Fruit fly (Drosophila melanogaster) whole organism, embryonic: ENCODE measurements around the gene CG14650.

Source experiments
- ATbp ChIP-seq: fragments of 200-800 bp; sonication (Bioruptor generic); optimal IDR thresholded peaks from 2 replicates; lab custom pipeline; 2017; ENCODE audit warnings: missing biosample characterization, mild to moderate bottlenecking, missing genetic modification characterization, missing genetic modification reagents
- Aef1 ChIP-seq: fragments of 200-800 bp; sonication (Bioruptor generic); IDR thresholded peaks from 3 replicates; pipeline ENCODE4 v1.3.6; 2022; ENCODE audit warnings: missing biosample characterization, missing genetic modification characterization
- CG12299 ChIP-seq: fragments of 200-800 bp; sonication (Bioruptor generic); optimal IDR thresholded peaks from 2 replicates; lab custom pipeline; 2018; ENCODE audit warnings: missing biosample characterization, mild to moderate bottlenecking, missing genetic modification characterization
- CG1233 ChIP-seq: fragments of 200-800 bp; sonication (Bioruptor generic); optimal IDR thresholded peaks from 4 replicates; lab custom pipeline; 2018; ENCODE audit warnings: missing biosample characterization, mild to moderate bottlenecking, missing genetic modification characterization
- CG14965 ChIP-seq: fragments of 200-800 bp; sonication (Bioruptor generic); optimal IDR thresholded peaks from 2 replicates; lab custom pipeline; 2016; ENCODE audit warnings: missing biosample characterization, missing genetic modification characterization, borderline replicate concordance
- CG15011 ChIP-seq: fragments of 200-800 bp; sonication (Bioruptor generic); optimal IDR thresholded peaks from 3 replicates; lab custom pipeline; 2018; ENCODE audit warnings: missing biosample characterization, mild to moderate bottlenecking, missing genetic modification characterization
- CG17328 ChIP-seq: fragments of 200-800 bp; sonication (Bioruptor generic); IDR thresholded peaks from 2 replicates; pipeline ENCODE4 v1.3.6; 2022; ENCODE audit warnings: missing biosample characterization, missing genetic modification characterization
- CG2120 ChIP-seq: fragments of 200-800 bp; sonication (Bioruptor generic); optimal IDR thresholded peaks from 3 replicates; lab custom pipeline; 2016; ENCODE audit warnings: missing biosample characterization, missing genetic modification characterization
- CG33213 ChIP-seq: fragments of 200-800 bp; sonication (Bioruptor generic); optimal IDR thresholded peaks from 3 replicates; lab custom pipeline; 2016; ENCODE audit warnings: missing biosample characterization, missing genetic modification characterization
- CG4328 ChIP-seq: fragments of 200-800 bp; sonication (Bioruptor generic); optimal IDR thresholded peaks from 3 replicates; lab custom pipeline; 2017; ENCODE audit warnings: missing biosample characterization, missing genetic modification reagents, missing genetic modification characterization
- CG6272 ChIP-seq: fragments of 200-800 bp; sonication (Bioruptor generic); IDR thresholded peaks from 2 replicates; pipeline ENCODE4 v1.3.6; 2022; ENCODE audit warnings: missing biosample characterization, missing genetic modification characterization
- CG6654 ChIP-seq: fragments of 200-800 bp; sonication (Bioruptor generic); optimal IDR thresholded peaks from 2 replicates; lab custom pipeline; 2017; ENCODE audit warnings: missing biosample characterization, mild to moderate bottlenecking, missing genetic modification characterization
- CG6689 ChIP-seq: fragments of 200-800 bp; sonication (Bioruptor generic); IDR thresholded peaks from 2 replicates; pipeline ENCODE4 v1.3.6; 2022; ENCODE audit warnings: missing biosample characterization, missing genetic modification characterization
- CG7987 ChIP-seq: fragments of 200-800 bp; sonication (Bioruptor generic); optimal IDR thresholded peaks from 2 replicates; lab custom pipeline; 2018; ENCODE audit warnings: missing biosample characterization, mild to moderate bottlenecking, missing genetic modification characterization, moderate library complexity
- CG8388 ChIP-seq: fragments of 200-800 bp; sonication (Bioruptor generic); optimal IDR thresholded peaks from 2 replicates; lab custom pipeline; 2019; ENCODE audit warnings: missing biosample characterization, mild to moderate bottlenecking, missing genetic modification characterization, moderate library complexity
- CG8924 ChIP-seq: fragments of 200-800 bp; optimal IDR thresholded peaks from 3 replicates; lab custom pipeline; 2019; ENCODE audit warnings: missing biosample characterization, mild to moderate bottlenecking, missing genetic modification characterization, moderate library complexity
- CG9932 ChIP-seq: fragments of 200-800 bp; sonication (Bioruptor generic); IDR thresholded peaks from 2 replicates; pipeline ENCODE4 v1.3.6; 2022; ENCODE audit warnings: missing biosample characterization, missing genetic modification characterization
- Dad ChIP-seq: fragments of 200-800 bp; sonication (Bioruptor generic); optimal IDR thresholded peaks from 3 replicates; lab custom pipeline; 2016; ENCODE audit warnings: missing biosample characterization, missing genetic modification characterization
- ERR ChIP-seq: fragments of 200-800 bp; sonication (Bioruptor generic); optimal IDR thresholded peaks from 2 replicates; lab custom pipeline; 2016; ENCODE audit warnings: missing biosample characterization, missing genetic modification characterization
- Fer2 ChIP-seq: fragments of 200-800 bp; sonication (Bioruptor generic); optimal IDR thresholded peaks from 2 replicates; lab custom pipeline; 2018; ENCODE audit warnings: missing biosample characterization, mild to moderate bottlenecking, missing genetic modification characterization, moderate library complexity
- HLHmδ ChIP-seq: fragments of 200-800 bp; sonication (Bioruptor generic); optimal IDR thresholded peaks from 2 replicates; lab custom pipeline; 2018; ENCODE audit warnings: missing biosample characterization, mild to moderate bottlenecking, missing genetic modification characterization, moderate library complexity
- MTF-1 ChIP-seq: fragments of 200-800 bp; sonication (Bioruptor generic); optimal IDR thresholded peaks from 2 replicates; lab custom pipeline; 2018; ENCODE audit warnings: missing biosample characterization, mild to moderate bottlenecking, missing genetic modification characterization, borderline replicate concordance
- NK7.1 ChIP-seq: fragments of 200-800 bp; sonication (Bioruptor generic); optimal IDR thresholded peaks from 3 replicates; lab custom pipeline; 2016; ENCODE audit warnings: missing biosample characterization, missing genetic modification characterization
- Rfx ChIP-seq: fragments of 200-800 bp; sonication (Bioruptor generic); IDR thresholded peaks from 2 replicates; pipeline ENCODE4 v1.3.6; 2022; ENCODE audit warnings: missing biosample characterization, missing genetic modification characterization
- Side ChIP-seq: fragments of 200-800 bp; sonication (Bioruptor generic); optimal IDR thresholded peaks from 2 replicates; lab custom pipeline; 2016; ENCODE audit warnings: missing biosample characterization, missing genetic modification characterization
- ac ChIP-seq: fragments of 200-800 bp; sonication (Bioruptor generic); optimal IDR thresholded peaks from 3 replicates; lab custom pipeline; 2017; ENCODE audit warnings: missing biosample characterization, mild to moderate bottlenecking, missing genetic modification characterization
- ara ChIP-seq: fragments of 200-800 bp; sonication (Bioruptor generic); IDR thresholded peaks from 2 replicates; pipeline ENCODE4 v1.3.6; 2022; ENCODE audit warnings: missing biosample characterization, missing genetic modification characterization
- br ChIP-seq: fragments of >200 bp; optimal IDR thresholded peaks from 2 replicates; lab custom pipeline; 2017
- crol ChIP-seq: fragments of 200-800 bp; sonication (Bioruptor generic); IDR thresholded peaks from 2 replicates; pipeline ENCODE4 v1.3.6; 2022; ENCODE audit warnings: missing biosample characterization, missing genetic modification characterization
- da ChIP-seq: fragments of 200-800 bp; sonication (Bioruptor generic); optimal IDR thresholded peaks from 2 replicates; lab custom pipeline; 2016; ENCODE audit warnings: missing biosample characterization, missing genetic modification characterization
- dan ChIP-seq: fragments of 200-800 bp; sonication (Bioruptor generic); IDR thresholded peaks from 2 replicates; pipeline ENCODE4 v1.3.6; 2022; ENCODE audit warnings: missing biosample characterization, missing genetic modification characterization
- fd64A ChIP-seq: fragments of 200-800 bp; sonication (Bioruptor generic); optimal IDR thresholded peaks from 3 replicates; lab custom pipeline; 2018; ENCODE audit warnings: missing biosample characterization, mild to moderate bottlenecking, missing genetic modification characterization
- fd96Cb ChIP-seq: fragments of 200-800 bp; sonication (Bioruptor generic); optimal IDR thresholded peaks from 2 replicates; lab custom pipeline; 2018; ENCODE audit warnings: missing biosample characterization, mild to moderate bottlenecking, missing genetic modification characterization, moderate library complexity
- hb ChIP-seq: fragments of 200-800 bp; sonication (Bioruptor generic); IDR thresholded peaks from 3 replicates; pipeline ENCODE4 v1.3.6; 2022; ENCODE audit warnings: missing biosample characterization, missing genetic modification characterization; ENCODE audit not compliant: partially characterized antibody
- hbn ChIP-seq: fragments of 200-800 bp; sonication (Bioruptor generic); IDR thresholded peaks from 2 replicates; pipeline ENCODE4 v1.3.6; 2022; ENCODE audit warnings: missing biosample characterization, missing genetic modification characterization; ENCODE audit not compliant: partially characterized antibody
- lilli ChIP-seq: fragments of 200-800 bp; sonication (Bioruptor generic); optimal IDR thresholded peaks from 3 replicates; lab custom pipeline; 2016; ENCODE audit warnings: missing biosample characterization, missing genetic modification characterization
- nmo ChIP-seq: fragments of 200-800 bp; sonication (Bioruptor generic); optimal IDR thresholded peaks from 2 replicates; lab custom pipeline; 2018; ENCODE audit warnings: missing biosample characterization, mild to moderate bottlenecking, missing genetic modification characterization, moderate library complexity
- oc ChIP-seq: fragments of 200-800 bp; sonication (Bioruptor generic); optimal IDR thresholded peaks from 2 replicates; lab custom pipeline; 2018; ENCODE audit warnings: missing biosample characterization, mild to moderate bottlenecking, missing genetic modification characterization, moderate library complexity
- otp ChIP-seq: fragments of 200-800 bp; sonication (Bioruptor generic); IDR thresholded peaks from 3 replicates; pipeline ENCODE4, ENCODE4 v1.3.6; 2022; ENCODE audit warnings: missing biosample characterization, missing genetic modification characterization
- pita ChIP-seq: fragments of 200-800 bp; sonication (Bioruptor generic); optimal IDR thresholded peaks from 2 replicates; lab custom pipeline; 2017; ENCODE audit warnings: missing biosample characterization, mild to moderate bottlenecking, missing genetic modification characterization
- pros ChIP-seq: fragments of 200-800 bp; sonication (Bioruptor generic); optimal IDR thresholded peaks from 3 replicates; lab custom pipeline; 2019; ENCODE audit warnings: missing biosample characterization, mild to moderate bottlenecking, missing genetic modification characterization, moderate library complexity
- psq ChIP-seq: fragments of 200-800 bp; sonication (Bioruptor generic); optimal IDR thresholded peaks from 2 replicates; lab custom pipeline; 2017; ENCODE audit warnings: missing biosample characterization, missing genetic modification characterization
- pzg ChIP-seq: fragments of 200-800 bp; sonication (Bioruptor generic); optimal IDR thresholded peaks from 3 replicates; lab custom pipeline; 2018; ENCODE audit warnings: missing biosample characterization, mild to moderate bottlenecking, missing genetic modification characterization, moderate library complexity
- stc ChIP-seq: fragments of 200-800 bp; sonication (Bioruptor generic); IDR thresholded peaks from 2 replicates; pipeline ENCODE4 v1.3.6; 2022; ENCODE audit warnings: missing biosample characterization, missing genetic modification characterization
- tio ChIP-seq: fragments of 200-800 bp; sonication (Bioruptor generic); optimal IDR thresholded peaks from 2 replicates; lab custom pipeline; 2017; ENCODE audit warnings: missing biosample characterization, missing genetic modification characterization, inconsistent platforms
- tll ChIP-seq, 2 experiments: fragments of 200-800 bp in 1 of 2; fragments of >200 bp in 1 of 2; sonication (Bioruptor generic) in 1 of 2; optimal IDR thresholded peaks; 2 replicates each; lab custom pipeline; 2017 to 2019; ENCODE audit warnings: missing biosample characterization in 2 of 2, missing genetic modification characterization in 2 of 2, mild to moderate bottlenecking in 1 of 2, moderate library complexity in 1 of 2
- unc-4 ChIP-seq: fragments of 200-800 bp; sonication (Bioruptor generic); IDR thresholded peaks from 2 replicates; pipeline ENCODE4 v1.3.6; 2022; ENCODE audit warnings: missing biosample characterization, missing genetic modification characterization; ENCODE audit not compliant: partially characterized antibody
- vnd ChIP-seq: fragments of 200-800 bp; sonication (Bioruptor generic); IDR thresholded peaks from 3 replicates; pipeline ENCODE4 v1.3.6; 2022; ENCODE audit warnings: missing biosample characterization, missing genetic modification characterization; ENCODE audit not compliant: partially characterized antibody
- vvl ChIP-seq: fragments of 200-800 bp; sonication (Bioruptor generic); IDR thresholded peaks from 2 replicates; pipeline ENCODE4 v1.3.6; 2022; ENCODE audit warnings: missing biosample characterization, missing genetic modification characterization

Gene CG14650

DNA sequence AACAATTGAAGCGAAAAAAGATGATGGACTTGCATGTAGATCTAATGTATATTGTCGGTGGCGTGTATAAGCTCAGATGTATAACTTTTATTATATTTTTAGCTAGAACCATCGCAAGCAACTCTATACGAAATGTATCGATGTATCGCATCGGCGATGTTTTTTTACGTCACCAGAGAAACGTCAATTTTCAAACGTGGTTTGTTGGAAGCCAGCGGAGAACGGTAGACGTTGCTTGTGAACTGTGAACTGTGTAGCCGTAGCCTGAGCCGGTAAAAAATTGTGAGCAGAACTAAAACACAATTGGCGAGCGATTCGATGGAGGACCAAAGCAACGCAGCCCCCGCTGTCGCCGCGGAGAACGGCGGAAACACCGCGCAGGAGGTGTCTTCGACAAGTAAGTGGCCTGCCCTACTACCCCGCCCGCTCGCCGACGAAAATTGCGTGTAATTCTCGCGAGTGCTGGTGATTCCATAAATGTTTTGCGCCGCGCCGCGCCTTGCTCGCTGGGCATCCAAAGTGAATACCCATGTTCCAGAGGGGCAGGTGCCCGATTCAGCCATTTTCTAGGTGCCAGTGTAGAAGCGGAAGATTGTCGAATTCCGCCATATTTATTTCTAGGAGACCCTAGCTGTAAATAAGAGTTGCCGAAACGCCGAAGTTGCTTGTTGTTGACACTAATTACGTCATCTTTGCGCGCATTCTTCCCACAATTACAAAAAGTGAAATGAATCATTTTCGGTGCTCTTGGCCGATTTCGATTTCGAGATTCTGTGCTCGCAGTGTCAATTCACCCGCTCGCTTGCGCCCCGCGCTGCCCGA lies 34.1 kb upstream of the CG14650 start, which contains the start of gene lost (continued):
- TF ChIP-seq CG9932 (GFP tag; lab: Robert Waterston, UW) (peak; percentile 81), tio (no peak), HLHmδ (GFP tag; lab: Kevin White, UChicago) (peak; percentile 3), hb (GFP tag; lab: Robert Waterston, UW) (peak; percentile 98), CG17328 (GFP tag; lab: Robert Waterston, UW) (no peak), psq (no peak), Fer2 (tag; lab: Kevin White, UChicago) (no peak), nmo (GFP tag; lab: Kevin White, UChicago) (peak; percentile 51), Rfx (peak; percentile 72), vnd (GFP tag; lab: Robert Waterston, UW) (peak; percentile 99), CG4328 (GFP tag; lab: Kevin White, UChicago) (no peak), oc (tag; lab: Kevin White, UChicago) (peak; percentile 2), CG6654 (GFP tag; lab: Kevin White, UChicago) (no peak), NK7.1 (GFP tag; lab: Kevin White, UChicago) (no peak), CG1233 (GFP tag; lab: Kevin White, UChicago) (peak; percentile 26), stc (GFP tag; lab: Robert Waterston, UW) (0 out of 2 replicates have a peak, but pooled peaks have one; percentile 35), CG12299 (tag; lab: Kevin White, UChicago) (no peak), lilli (GFP tag; lab: Kevin White, UChicago) (peak; percentile 36), CG2120 (GFP tag; lab: Kevin White, UChicago) (peak; percentile 48), dan (no peak), ac (no peak), vvl (GFP tag; lab: Robert Waterston, UW) (peak; percentile 56), CG6689 (peak; percentile 38; the same call in 1 of the 2 replicates), pita (GFP tag; lab: Kevin White, UChicago) (no peak), CG8388 (GFP tag; lab: Kevin White, UChicago) (no peak), unc-4 (GFP tag; lab: Robert Waterston, UW) (peak; percentile 97), hbn (GFP tag; lab: Robert Waterston, UW) (peak; percentile 96), CG7987 (GFP tag; lab: Kevin White, UChicago) (peak; percentile 38), CG6272 (GFP tag; lab: Robert Waterston, UW) (peak; percentile 41; the same call in 1 of the 2 replicates), ERR (GFP tag; lab: Kevin White, UChicago) (no peak), tll (GFP tag; optimal IDR thresholded peaks at IDR 0.05; lab: Kevin White, UChicago) (no peak), Side (GFP tag; lab: Kevin White, UChicago) (no peak), CG33213 (peak; percentile 39), ATbp (GFP tag; lab: Kevin White, UChicago) (no peak), CG8924 (tag; lab: Kevin White, UChicago) (peak; percentile 14), MTF-1 (no peak), da (GFP tag; lab: Kevin White, UChicago) (no peak), CG14965 (no peak), br (lab: Kevin White, UChicago) (no peak), pros (GFP tag; lab: Kevin White, UChicago) (no peak), ara (peak; percentile 51; the same call in 1 of the 2 replicates), pzg (peak; percentile 90), crol (peak; percentile 71), CG15011 (GFP tag; lab: Kevin White, UChicago) (no peak), Dad (no peak), fd64A (peak; percentile 9), otp (GFP tag; lab: Robert Waterston, UW) (peak; percentile 43; the same call in 1 of the 3 replicates), Aef1 (GFP tag; lab: Robert Waterston, UW) (no peak), fd96Cb (tag; lab: Kevin White, UChicago) (no peak)
